Fruit fly (Drosophila melanogaster): ENCODE results near the gene Scsalpha1.

The Scsalpha1 gene

dm6 chr3L:3826541-3826940 lies 12.5 kb downstream of the Scsalpha1 start (continued):
- TF ChIP-seq Dll (GFP tag; IDR thresholded peaks at IDR 0.05; ENCODE audit: partially characterized antibody) = no peak
- no peak for TF ChIP-seq HLH4C (GFP tag; IDR thresholded peaks at IDR 0.05; ENCODE audit: partially characterized antibody)
- no peak for TF ChIP-seq ac (GFP tag; optimal IDR thresholded peaks at IDR 0.05)
- no peak for TF ChIP-seq Scr (GFP tag; IDR thresholded peaks at IDR 0.05; ENCODE audit: partially characterized antibody)
- peak; percentile 83 for TF ChIP-seq CrebB (tag; optimal IDR thresholded peaks at IDR 0.05)
- TF ChIP-seq hbn (GFP tag; IDR thresholded peaks at IDR 0.05; ENCODE audit: partially characterized antibody) = no peak
- no peak for TF ChIP-seq CG8089 (GFP tag; optimal IDR thresholded peaks at IDR 0.05)
- TF ChIP-seq CG8924 (tag; optimal IDR thresholded peaks at IDR 0.05) = peak; percentile 91
- no peak for TF ChIP-seq gcm2 (GFP tag; optimal IDR thresholded peaks at IDR 0.05)
- no peak for TF ChIP-seq gcm (GFP tag; optimal IDR thresholded peaks at IDR 0.05)
- TF ChIP-seq CG12219 (GFP tag; optimal IDR thresholded peaks at IDR 0.05) = peak; percentile 62
- peak; percentile 80 for TF ChIP-seq CG32767 (GFP tag; IDR thresholded peaks at IDR 0.05)
- TF ChIP-seq Dip3 (GFP tag; optimal IDR thresholded peaks at IDR 0.05) = no peak
- TF ChIP-seq CG6813 (GFP tag; optimal IDR thresholded peaks at IDR 0.05) = peak; percentile 85
- peak; percentile 78 for TF ChIP-seq scrt (GFP tag; optimal IDR thresholded peaks at IDR 0.05)
- no peak for TF ChIP-seq CG33557 (GFP tag; optimal IDR thresholded peaks at IDR 0.05)
- TF ChIP-seq CG14050 (GFP tag; IDR thresholded peaks at IDR 0.05) = peak; percentile 72
- no peak for TF ChIP-seq aop (GFP tag; IDR thresholded peaks at IDR 0.05)
- TF ChIP-seq CG8388 (GFP tag; optimal IDR thresholded peaks at IDR 0.05) = peak; percentile 83
- TF ChIP-seq CG8944 (GFP tag; optimal IDR thresholded peaks at IDR 0.05) = no peak
- no peak for TF ChIP-seq CG8478 (optimal IDR thresholded peaks at IDR 0.05)
- TF ChIP-seq HLH3B (GFP tag; IDR thresholded peaks at IDR 0.05) = peak; percentile 87
- TF ChIP-seq fd64A (GFP tag; optimal IDR thresholded peaks at IDR 0.05) = peak; percentile 5
- no peak for TF ChIP-seq Atf-2 (GFP tag; optimal IDR thresholded peaks at IDR 0.05)
- TF ChIP-seq NK7.1 (GFP tag; optimal IDR thresholded peaks at IDR 0.05) = no peak
- TF ChIP-seq salm (tag; optimal IDR thresholded peaks at IDR 0.05) = peak; percentile 63
- TF ChIP-seq CG1024 (GFP tag; IDR thresholded peaks at IDR 0.05) = peak; percentile 68
- TF ChIP-seq Hr3 (GFP tag; optimal IDR thresholded peaks at IDR 0.05) = peak; percentile 80
- TF ChIP-seq pho (GFP tag; optimal IDR thresholded peaks at IDR 0.05) = peak; percentile 15
- no peak for TF ChIP-seq CG9797 (GFP tag; optimal IDR thresholded peaks at IDR 0.05)
- TF ChIP-seq tup (GFP tag; optimal IDR thresholded peaks at IDR 0.05) = peak; percentile 50
- TF ChIP-seq so (GFP tag; IDR thresholded peaks at IDR 0.05) = peak; percentile 85
- no peak for TF ChIP-seq sima (GFP tag; optimal IDR thresholded peaks at IDR 0.05)
- TF ChIP-seq CkIIα-i1 (GFP tag; IDR thresholded peaks at IDR 0.05) = no peak
- no peak for TF ChIP-seq CG6272 (GFP tag; IDR thresholded peaks at IDR 0.05)
- TF ChIP-seq Hsf (GFP tag; optimal IDR thresholded peaks at IDR 0.05) = peak; percentile 15
- no peak for TF ChIP-seq rib (GFP tag; IDR thresholded peaks at IDR 0.05)
- TF ChIP-seq nerfin-2 (GFP tag; IDR thresholded peaks at IDR 0.05; ENCODE audit: partially characterized antibody) = no peak
- peak; percentile 74 for TF ChIP-seq Med (GFP tag)
- TF ChIP-seq CG4360 (GFP tag; IDR thresholded peaks at IDR 0.05) = no peak
- no peak for TF ChIP-seq wek (GFP tag; optimal IDR thresholded peaks at IDR 0.05)
- TF ChIP-seq sna (GFP tag; IDR thresholded peaks at IDR 0.05; ENCODE audit: partially characterized antibody) = no peak
- no peak for TF ChIP-seq peb (GFP tag; IDR thresholded peaks at IDR 0.05)
- TF ChIP-seq CG11398 (GFP tag; optimal IDR thresholded peaks at IDR 0.05) = no peak
- TF ChIP-seq GATAe (GFP tag; conservative IDR thresholded peaks at IDR 0.05) = peak; percentile 29; the same call in 1 of the 2 replicates
- peak; percentile 77 for TF ChIP-seq H2.0 (GFP tag; IDR thresholded peaks at IDR 0.05)
- peak; percentile 23 for TF ChIP-seq bab2 (GFP tag; optimal IDR thresholded peaks at IDR 0.05)
- TF ChIP-seq Pdp1 (GFP tag; optimal IDR thresholded peaks at IDR 0.05) = peak in 1 of 2 experiments; percentile 34
- no peak for TF ChIP-seq schlank (tag; optimal IDR thresholded peaks at IDR 0.05)
- no peak for TF ChIP-seq tll (GFP tag; optimal IDR thresholded peaks at IDR 0.05)
- no peak for TF ChIP-seq CG15073 (GFP tag; optimal IDR thresholded peaks at IDR 0.05)
- TF ChIP-seq ci (GFP tag; IDR thresholded peaks at IDR 0.05) = peak; percentile 91

All from whole organism, embryonic.